Worm (Caenorhabditis elegans) whole organism, L3 larva: ENCODE measurements around the gene osm-8.

Experiments used
- R02D3.7 ChIP-seq: fragments of 150-350 bp; optimal IDR thresholded peaks from 2 replicates; lab custom pipeline; 2014; ENCODE audit warnings: missing biosample characterization, missing genetic modification characterization
- ZK546.5 ChIP-seq: sonication (generic microtip); optimal IDR thresholded peaks from 2 replicates; lab custom pipeline; 2017; ENCODE audit warnings: missing biosample characterization, missing genetic modification characterization
- aly-2 ChIP-seq: fragments of 150-350 bp; optimal IDR thresholded peaks from 2 replicates; lab custom pipeline; 2014; ENCODE audit warnings: missing biosample characterization, missing genetic modification characterization
- ama-1 ChIP-seq: fragments of 150-350 bp; optimal IDR thresholded peaks from 2 replicates; lab custom pipeline; 2018
- ceh-16 ChIP-seq: sonication (generic microtip); optimal IDR thresholded peaks from 2 replicates; lab custom pipeline; 2017; ENCODE audit warnings: missing biosample characterization, missing genetic modification characterization
- ceh-28 ChIP-seq: fragments of 150-350 bp; optimal IDR thresholded peaks from 2 replicates; lab custom pipeline; 2014; ENCODE audit warnings: missing biosample characterization, missing genetic modification reagents, missing genetic modification characterization
- ceh-9 ChIP-seq: sonication (generic microtip); optimal IDR thresholded peaks from 2 replicates; lab custom pipeline; 2018; ENCODE audit warnings: missing biosample characterization, missing genetic modification characterization
- egl-27 ChIP-seq: sonication (generic microtip); optimal IDR thresholded peaks from 4 replicates; lab custom pipeline; 2017; ENCODE audit warnings: missing biosample characterization, missing genetic modification reagents, missing genetic modification characterization
- elt-1 ChIP-seq: fragments of 150-350 bp; optimal IDR thresholded peaks from 2 replicates; lab custom pipeline; 2014; ENCODE audit warnings: missing biosample characterization, missing genetic modification characterization
- elt-2 ChIP-seq: sonication (generic microtip); optimal IDR thresholded peaks from 2 replicates; lab custom pipeline; 2016; ENCODE audit warnings: missing genetic modification reagents, mild to moderate bottlenecking, missing genetic modification characterization, missing compliant biosample characterization
- elt-3 ChIP-seq, 3 experiments: fragments of 150-350 bp in 1 of 3; sonication (generic microtip) in 2 of 3; optimal IDR thresholded peaks; 2 replicates in 2 of 3; 4 replicates in 1 of 3; lab custom pipeline; 2014 to 2017; ENCODE audit warnings: missing biosample characterization in 3 of 3, missing genetic modification characterization in 3 of 3
- eor-1 ChIP-seq, 2 experiments: fragments of 150-350 bp; optimal IDR thresholded peaks; 2 replicates each; lab custom pipeline; 2014 to 2018; ENCODE audit warnings: missing biosample characterization in 2 of 2, missing genetic modification characterization in 2 of 2
- fkh-2 ChIP-seq: fragments of 150-350 bp; optimal IDR thresholded peaks from 2 replicates; lab custom pipeline; 2014; ENCODE audit warnings: missing biosample characterization, missing genetic modification reagents, missing genetic modification characterization
- fos-1 ChIP-seq: fragments of 150-350 bp; optimal IDR thresholded peaks from 2 replicates; lab custom pipeline; 2014; ENCODE audit warnings: missing biosample characterization, missing genetic modification characterization
- hmg-11 ChIP-seq: sonication (generic microtip); optimal IDR thresholded peaks from 2 replicates; lab custom pipeline; 2016; ENCODE audit warnings: missing genetic modification characterization, missing compliant biosample characterization
- lin-15B ChIP-seq: fragments of 150-350 bp; optimal IDR thresholded peaks from 2 replicates; lab custom pipeline; 2014; ENCODE audit warnings: missing biosample characterization, missing genetic modification characterization
- lin-39 ChIP-seq: fragments of 150-350 bp; optimal IDR thresholded peaks from 2 replicates; lab custom pipeline; 2018; ENCODE audit warnings: missing biosample characterization, missing genetic modification reagents, missing genetic modification characterization
- lsy-12 ChIP-seq: sonication (generic microtip); optimal IDR thresholded peaks from 2 replicates; lab custom pipeline; 2016; ENCODE audit warnings: mild to moderate bottlenecking, missing genetic modification characterization, missing compliant biosample characterization
- nfya-1 ChIP-seq: sonication (generic microtip); optimal IDR thresholded peaks from 2 replicates; lab custom pipeline; 2017; ENCODE audit warnings: missing genetic modification characterization, mild to moderate bottlenecking, missing compliant biosample characterization, antibody characterized with exemption, moderate library complexity; ENCODE audit not compliant: insufficient read depth
- nhr-12 ChIP-seq: fragments of 150-350 bp; optimal IDR thresholded peaks from 2 replicates; lab custom pipeline; 2014; ENCODE audit warnings: missing biosample characterization, missing genetic modification characterization
- nhr-23 ChIP-seq: fragments of 150-350 bp; optimal IDR thresholded peaks from 2 replicates; lab custom pipeline; 2014; ENCODE audit warnings: missing biosample characterization, missing genetic modification reagents, missing genetic modification characterization
- nhr-237 ChIP-seq: fragments of 150-350 bp; optimal IDR thresholded peaks from 2 replicates; lab custom pipeline; 2014; ENCODE audit warnings: missing biosample characterization, missing genetic modification characterization
- nhr-25 ChIP-seq: sonication (generic microtip); optimal IDR thresholded peaks from 2 replicates; lab custom pipeline; 2017; ENCODE audit warnings: missing biosample characterization, missing genetic modification characterization
- nhr-28 ChIP-seq: fragments of 150-350 bp; optimal IDR thresholded peaks from 2 replicates; lab custom pipeline; 2014; ENCODE audit warnings: missing biosample characterization, missing genetic modification characterization
- nhr-67 ChIP-seq: fragments of 150-350 bp; optimal IDR thresholded peaks from 2 replicates; lab custom pipeline; 2014; ENCODE audit warnings: missing biosample characterization, missing genetic modification characterization
- nhr-76 ChIP-seq: fragments of 150-350 bp; sonication (generic microtip); optimal IDR thresholded peaks from 5 replicates; lab custom pipeline; 2014; ENCODE audit warnings: missing biosample characterization, missing genetic modification characterization
- pha-4 ChIP-seq: fragments of 150-350 bp; optimal IDR thresholded peaks from 2 replicates; lab custom pipeline; 2014; ENCODE audit warnings: missing biosample characterization, missing genetic modification reagents, missing genetic modification characterization
- pqm-1 ChIP-seq: fragments of 150-350 bp; optimal IDR thresholded peaks from 2 replicates; lab custom pipeline; 2017; ENCODE audit warnings: missing biosample characterization, missing genetic modification characterization, inconsistent platforms
- sea-2 ChIP-seq: fragments of 150-350 bp; sonication (generic microtip); optimal IDR thresholded peaks from 4 replicates; lab custom pipeline; 2014; ENCODE audit warnings: missing biosample characterization, missing genetic modification reagents, missing genetic modification characterization
- skn-1 ChIP-seq: fragments of 150-350 bp; optimal IDR thresholded peaks from 2 replicates; lab custom pipeline; 2014; ENCODE audit warnings: missing biosample characterization, missing genetic modification characterization
- snpc-4 ChIP-seq: fragments of 150-350 bp; optimal IDR thresholded peaks from 2 replicates; lab custom pipeline; 2014; ENCODE audit warnings: missing biosample characterization, missing genetic modification characterization
- unc-39 ChIP-seq: sonication (generic microtip); optimal IDR thresholded peaks from 4 replicates; lab custom pipeline; 2017; ENCODE audit warnings: missing biosample characterization, missing genetic modification characterization
- unc-62 ChIP-seq: fragments of 150-350 bp; sonication (generic microtip); optimal IDR thresholded peaks from 4 replicates; lab custom pipeline; 2014; ENCODE audit warnings: missing biosample characterization, missing genetic modification reagents, missing genetic modification characterization
- zag-1 ChIP-seq: fragments of 150-350 bp; optimal IDR thresholded peaks from 2 replicates; lab custom pipeline; 2014; ENCODE audit warnings: missing biosample characterization, missing genetic modification characterization

Gene osm-8

ce11 chrII:7621513-7621912, 16.3 kb upstream of the osm-8 start:
- TF ChIP-seq nhr-23 (tag; lab: Kevin White, UChicago) (peak; percentile 36), fos-1 (tag; lab: Kevin White, UChicago) (no peak)

ce11 chrII:7620413-7620812, 15.2 kb upstream of the osm-8 start, which contains the start of gene R07G3.8:
Gene R07G3.8 (minus strand): TSS chrII:7620513.
- TF ChIP-seq skn-1 (tag; lab: Kevin White, UChicago) = no peak
- no peak for TF ChIP-seq nhr-25 (tag; lab: Kevin White, UChicago)
- no peak for TF ChIP-seq fkh-2 (tag; lab: Kevin White, UChicago)
- no peak for TF ChIP-seq nhr-12 (tag; lab: Kevin White, UChicago)
- TF ChIP-seq lin-15B (tag; lab: Kevin White, UChicago) = no peak
- TF ChIP-seq unc-39 (tag; lab: Kevin White, UChicago) = no peak
- no peak for TF ChIP-seq snpc-4 (tag; lab: Kevin White, UChicago)
- TF ChIP-seq nhr-67 (tag; lab: Kevin White, UChicago) = no peak
- TF ChIP-seq aly-2 = no peak
- TF ChIP-seq hmg-11 (tag; lab: Kevin White, UChicago) = no peak
- no peak for TF ChIP-seq fos-1 (tag; lab: Kevin White, UChicago)
- no peak for TF ChIP-seq ceh-9 (tag; lab: Kevin White, UChicago)
- no peak for TF ChIP-seq sea-2
- TF ChIP-seq egl-27 (tag; lab: Kevin White, UChicago) = no peak
- no peak for TF ChIP-seq ceh-16 (tag; lab: Kevin White, UChicago)
- TF ChIP-seq zag-1 (tag; lab: Kevin White, UChicago) = no peak
- TF ChIP-seq elt-2 (tag; lab: Kevin White, UChicago) = no peak
- no peak for TF ChIP-seq nhr-28 (tag; lab: Kevin White, UChicago)

DNA sequence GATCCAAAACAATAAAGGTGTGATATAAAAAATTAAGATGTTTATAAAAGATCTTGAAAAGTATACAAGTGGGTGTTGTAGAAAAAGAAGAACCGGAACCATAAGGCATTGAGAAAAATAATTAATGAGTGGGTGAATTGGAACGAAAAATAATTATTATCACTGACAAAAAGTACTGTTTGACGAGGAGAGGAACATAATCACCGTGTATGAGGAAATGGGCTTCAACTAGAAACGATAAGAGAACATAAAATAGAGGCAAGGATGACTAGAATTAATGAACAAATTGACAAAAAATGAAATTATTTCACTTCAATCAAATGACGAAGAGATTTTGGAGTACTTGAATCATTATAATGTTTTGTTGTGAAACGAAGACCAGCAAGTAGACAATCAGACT, 13.0 kb upstream of the osm-8 start:
- TF ChIP-seq elt-2 (tag; lab: Kevin White, UChicago) (peak; percentile 37), elt-3 (tag; optimal IDR thresholded peaks at IDR 0.05; lab: Kevin White, UChicago) (no peak), ceh-9 (tag; lab: Kevin White, UChicago) (no peak), pqm-1 (tag; lab: Kevin White, UChicago) (peak; percentile 52), pha-4 (tag; lab: Kevin White, UChicago) (peak; percentile 5), zag-1 (tag; lab: Kevin White, UChicago) (no peak), lsy-12 (tag; lab: Kevin White, UChicago) (no peak)

DNA sequence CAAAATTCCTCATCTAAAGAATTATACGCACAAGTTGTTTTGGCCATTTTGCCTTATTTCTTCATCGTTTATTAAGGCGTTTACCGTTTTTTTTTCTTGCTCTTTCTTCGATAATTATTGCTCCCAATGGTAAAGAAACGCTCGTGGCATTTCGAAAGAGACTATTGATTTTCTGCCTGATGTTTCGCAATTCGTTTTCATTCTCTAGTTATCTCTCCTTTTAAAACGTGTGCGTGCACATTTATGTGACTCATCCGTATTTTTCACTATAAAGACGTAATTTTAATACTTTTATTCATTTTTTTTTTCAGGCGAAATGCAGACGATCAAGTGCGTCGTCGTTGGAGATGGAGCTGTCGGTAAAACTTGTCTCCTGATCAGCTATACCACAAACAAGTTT, 10.9 kb upstream of the osm-8 start, which contains the start of gene cdc-42:
cdc-42 (plus strand) TSS at position 312 of the 400 bp plus-strand sequence.
- TF ChIP-seq ama-1 (lab: Kevin White, UChicago) (peak; percentile 16), ZK546.5 (tag; lab: Kevin White, UChicago) (no peak)

- TF ChIP-seq hmg-11 (tag; lab: Kevin White, UChicago) (peak; percentile 66), sea-2 (no peak), lin-39 (tag; lab: Kevin White, UChicago) (no peak), nhr-237 (tag; lab: Kevin White, UChicago) (no peak), pha-4 (tag; lab: Kevin White, UChicago) (peak; percentile 47), ceh-28 (tag; lab: Kevin White, UChicago) (peak; percentile 56), R02D3.7 (tag; lab: Kevin White, UChicago) (peak; percentile 7), ama-1 (lab: Kevin White, UChicago) (peak; percentile 69), elt-2 (tag; lab: Kevin White, UChicago) (peak; percentile 15), nfya-1 (peak; percentile 53), nhr-23 (tag; lab: Kevin White, UChicago) (peak; percentile 5)
- TF ChIP-seq, all 47 proteins: peak for 8
These were observed 10.2 kb upstream of the osm-8 start for ce11 chrII:7615318-7615891.

DNA sequence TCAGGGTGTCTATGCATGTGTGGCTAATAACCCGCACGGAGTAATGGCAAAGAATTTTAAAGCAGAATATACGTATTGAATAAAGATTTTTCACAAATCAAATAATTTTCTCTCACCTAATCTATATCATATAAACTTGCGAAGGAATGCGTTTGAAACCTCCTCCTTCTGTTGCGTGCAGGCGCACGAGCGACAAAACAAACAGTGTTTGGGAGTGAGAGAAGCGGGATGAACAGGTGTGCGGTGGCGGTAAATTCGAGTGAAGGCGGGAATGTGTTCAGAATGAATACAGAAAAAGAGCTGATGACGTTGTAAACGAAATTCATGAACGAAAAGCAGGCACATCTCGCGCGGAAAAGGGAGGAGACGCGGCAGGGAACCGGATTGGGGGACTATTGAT, 9.1 kb upstream of the osm-8 start:
- TF ChIP-seq eor-1 (tag; optimal IDR thresholded peaks at IDR 0.05; lab: Kevin White, UChicago) (no peak), nhr-67 (tag; lab: Kevin White, UChicago) (no peak), nhr-76 (tag; lab: Kevin White, UChicago) (no peak), hmg-11 (tag; lab: Kevin White, UChicago) (peak; percentile 4), elt-1 (no peak), pha-4 (tag; lab: Kevin White, UChicago) (peak; percentile 5), egl-27 (tag; lab: Kevin White, UChicago) (no peak), ZK546.5 (tag; lab: Kevin White, UChicago) (no peak), nhr-23 (tag; lab: Kevin White, UChicago) (no peak), unc-62 (GFP tag; lab: Kevin White, UChicago) (no peak), fkh-2 (tag; lab: Kevin White, UChicago) (no peak), nfya-1 (peak; percentile 10)
